Worm (Caenorhabditis elegans) whole organism, young adult: ENCODE results near the gene C50A2.7.

Experiments
- B0261.1 ChIP-seq: sonication (generic microtip); optimal IDR thresholded peaks from 2 replicates; lab custom pipeline; 2016; ENCODE audit warnings: mild to moderate bottlenecking, missing genetic modification characterization, moderate library complexity, missing compliant biosample characterization
- B0336.3 ChIP-seq: fragments of 200-800 bp; sonication (Bioruptor generic); IDR thresholded peaks from 2 replicates; pipeline ENCODE4 v1.3.6; 2022; ENCODE audit warnings: missing genetic modification characterization, missing compliant biosample characterization
- F10E7.11 ChIP-seq: sonication (generic microtip); optimal IDR thresholded peaks from 2 replicates; lab custom pipeline; 2017; ENCODE audit warnings: mild to moderate bottlenecking, missing genetic modification characterization, moderate library complexity, missing compliant biosample characterization
- F39B2.1 ChIP-seq: fragments of 200-800 bp; sonication (Bioruptor generic); IDR thresholded peaks from 2 replicates; pipeline ENCODE4 v1.3.6; 2022; ENCODE audit warnings: missing genetic modification reagents, missing genetic modification characterization, missing compliant biosample characterization
- Y53G8AR.9 ChIP-seq: fragments of 200-800 bp; sonication (Bioruptor generic); conservative IDR thresholded peaks from 2 replicates; pipeline ENCODE4 v1.3.6; 2022; ENCODE audit warnings: missing genetic modification reagents, missing genetic modification characterization, missing compliant biosample characterization
- ZK185.1 ChIP-seq: sonication (generic microtip); optimal IDR thresholded peaks from 2 replicates; lab custom pipeline; 2016; ENCODE audit warnings: mild to moderate bottlenecking, missing genetic modification characterization, missing compliant biosample characterization; ENCODE audit not compliant: poor library complexity, severe bottlenecking
- akir-1 ChIP-seq: fragments of 200-800 bp; sonication (Bioruptor generic); optimal IDR thresholded peaks from 2 replicates; lab custom pipeline; 2018; ENCODE audit warnings: mild to moderate bottlenecking, missing genetic modification characterization, moderate library complexity, missing compliant biosample characterization
- atf-7 ChIP-seq: sonication (generic microtip); optimal IDR thresholded peaks from 2 replicates; lab custom pipeline; 2017; ENCODE audit warnings: mild to moderate bottlenecking, missing genetic modification characterization, missing compliant biosample characterization
- attf-3 ChIP-seq: fragments of 200-800 bp; sonication (Bioruptor generic); conservative IDR thresholded peaks from 2 replicates; pipeline ENCODE4 v1.3.6; 2022; ENCODE audit warnings: missing genetic modification reagents, missing genetic modification characterization, missing compliant biosample characterization
- bed-2 ChIP-seq: fragments of 200-800 bp; sonication (Bioruptor generic); IDR thresholded peaks from 2 replicates; pipeline ENCODE4 v1.3.6; 2022; ENCODE audit warnings: missing genetic modification reagents, missing genetic modification characterization, missing compliant biosample characterization
- ccch-3 ChIP-seq: fragments of 200-800 bp; sonication (Bioruptor generic); optimal IDR thresholded peaks from 2 replicates; lab custom pipeline; 2018; ENCODE audit warnings: mild to moderate bottlenecking, missing genetic modification characterization, missing compliant biosample characterization
- cebp-1 ChIP-seq, 2 experiments: fragments of 200-800 bp in 1 of 2; sonication (Bioruptor generic) in 1 of 2; sonication (generic microtip) in 1 of 2; IDR thresholded peaks in 1 of 2; optimal IDR thresholded peaks in 1 of 2; 2 replicates each; pipeline versions ENCODE4 v1.3.6 to Lab custom; 2017 to 2022; ENCODE audit warnings: missing compliant biosample characterization in 2 of 2, missing genetic modification characterization in 2 of 2, mild to moderate bottlenecking in 1 of 2, missing genetic modification reagents in 1 of 2, moderate library complexity in 1 of 2
- ceh-58 ChIP-seq: fragments of 200-800 bp; sonication (Bioruptor generic); IDR thresholded peaks from 2 replicates; pipeline ENCODE4 v1.3.6; 2022; ENCODE audit warnings: missing genetic modification characterization, missing compliant biosample characterization
- dpl-1 ChIP-seq: fragments of 150-350 bp; optimal IDR thresholded peaks from 2 replicates; lab custom pipeline; 2014; ENCODE audit warnings: missing biosample characterization, missing genetic modification reagents, missing genetic modification characterization
- efl-1 ChIP-seq: fragments of 150-350 bp; optimal IDR thresholded peaks from 2 replicates; lab custom pipeline; 2014; ENCODE audit warnings: missing biosample characterization, missing genetic modification reagents, missing genetic modification characterization
- egrh-3 ChIP-seq: fragments of 200-800 bp; sonication (Bioruptor generic); IDR thresholded peaks from 2 replicates; pipeline ENCODE4 v1.3.6; 2022; ENCODE audit warnings: missing genetic modification reagents, missing genetic modification characterization, missing compliant biosample characterization
- gei-17 ChIP-seq: fragments of 200-800 bp; sonication (Bioruptor generic); optimal IDR thresholded peaks from 2 replicates; lab custom pipeline; 2018; ENCODE audit warnings: mild to moderate bottlenecking, missing genetic modification characterization, missing compliant biosample characterization
- hlh-12 ChIP-seq: sonication (generic microtip); optimal IDR thresholded peaks from 2 replicates; lab custom pipeline; 2016; ENCODE audit warnings: missing genetic modification characterization, missing compliant biosample characterization
- hsf-1 ChIP-seq: fragments of 200-800 bp; sonication (Bioruptor generic); IDR thresholded peaks from 2 replicates; pipeline ENCODE4 v1.3.6; 2022; ENCODE audit warnings: missing genetic modification reagents, missing genetic modification characterization, missing compliant biosample characterization
- lin-40 ChIP-seq: sonication (generic microtip); optimal IDR thresholded peaks from 2 replicates; lab custom pipeline; 2016; ENCODE audit warnings: missing genetic modification characterization, mild to moderate bottlenecking, missing compliant biosample characterization, missing genotype, missing genetic modification reagents
- lsy-27 ChIP-seq: sonication (generic microtip); optimal IDR thresholded peaks from 2 replicates; lab custom pipeline; 2017; ENCODE audit warnings: missing genetic modification characterization, mild to moderate bottlenecking, missing compliant biosample characterization, antibody characterized with exemption, missing genotype, borderline replicate concordance; ENCODE audit not compliant: insufficient read depth
- madf-8 ChIP-seq: fragments of 200-800 bp; sonication (Bioruptor generic); conservative IDR thresholded peaks from 2 replicates; pipeline ENCODE4 v1.3.6; 2022; ENCODE audit warnings: missing genetic modification reagents, missing genetic modification characterization, missing compliant biosample characterization
- mes-4 ChIP-seq: sonication (generic microtip); optimal IDR thresholded peaks from 2 replicates; lab custom pipeline; 2016; ENCODE audit warnings: missing genotype, missing genetic modification characterization, missing compliant biosample characterization
- nfya-1 ChIP-seq: sonication (generic microtip); optimal IDR thresholded peaks from 2 replicates; lab custom pipeline; 2017; ENCODE audit warnings: antibody characterized with exemption, missing compliant biosample characterization, missing genetic modification characterization, borderline replicate concordance; ENCODE audit not compliant: insufficient read depth
- nfya-2 ChIP-seq: fragments of 200-800 bp; sonication (Bioruptor generic); IDR thresholded peaks from 2 replicates; pipeline ENCODE4 v1.3.6; 2022; ENCODE audit warnings: missing genetic modification reagents, missing genetic modification characterization, missing compliant biosample characterization
- nfyb-1 ChIP-seq: fragments of 200-800 bp; sonication (Bioruptor generic); IDR thresholded peaks from 2 replicates; pipeline ENCODE4 v1.3.6; 2022; ENCODE audit warnings: missing genetic modification reagents, missing genetic modification characterization, missing compliant biosample characterization
- nhr-179 ChIP-seq: sonication (generic microtip); optimal IDR thresholded peaks from 2 replicates; lab custom pipeline; 2016; ENCODE audit warnings: mild to moderate bottlenecking, missing genetic modification characterization, missing compliant biosample characterization
- nhr-27 ChIP-seq: fragments of 200-800 bp; sonication (Bioruptor generic); optimal IDR thresholded peaks from 2 replicates; lab custom pipeline; 2018; ENCODE audit warnings: mild to moderate bottlenecking, missing genetic modification characterization, moderate library complexity, missing compliant biosample characterization
- pbrm-1 ChIP-seq: fragments of 200-800 bp; sonication (Bioruptor generic); IDR thresholded peaks from 2 replicates; pipeline ENCODE4 v1.3.6; 2022; ENCODE audit warnings: missing genetic modification reagents, missing genetic modification characterization, missing compliant biosample characterization
- rec-8 ChIP-seq, 2 experiments: sonication (generic microtip); optimal IDR thresholded peaks; 2 replicates each; lab custom pipeline; 2016; ENCODE audit warnings: mild to moderate bottlenecking in 2 of 2, missing genetic modification characterization in 2 of 2, missing genetic modification reagents in 2 of 2, missing genotype in 2 of 2, missing biosample characterization in 1 of 2, missing compliant biosample characterization in 1 of 2, moderate library complexity in 1 of 2
- repo-1 ChIP-seq: sonication (generic microtip); optimal IDR thresholded peaks from 2 replicates; lab custom pipeline; 2017; ENCODE audit warnings: mild to moderate bottlenecking, missing genetic modification characterization, missing compliant biosample characterization
- snpc-1.1 ChIP-seq: sonication (generic microtip); optimal IDR thresholded peaks from 2 replicates; lab custom pipeline; 2017; ENCODE audit warnings: missing genetic modification characterization, mild to moderate bottlenecking, missing compliant biosample characterization, antibody characterized with exemption, moderate library complexity, missing genotype, missing genetic modification reagents; ENCODE audit not compliant: insufficient read depth
- snpc-1.3 ChIP-seq: sonication (generic microtip); optimal IDR thresholded peaks from 2 replicates; lab custom pipeline; 2017; ENCODE audit warnings: missing genetic modification characterization, mild to moderate bottlenecking, missing compliant biosample characterization, antibody characterized with exemption, moderate library complexity, missing genotype, missing genetic modification reagents; ENCODE audit not compliant: insufficient read depth
- snpc-3.4 ChIP-seq: sonication (generic microtip); optimal IDR thresholded peaks from 2 replicates; lab custom pipeline; 2017; ENCODE audit warnings: missing genetic modification characterization, mild to moderate bottlenecking, missing compliant biosample characterization, antibody characterized with exemption, moderate library complexity, missing genotype, missing genetic modification reagents
- sptf-2 ChIP-seq: fragments of 200-800 bp; sonication (Bioruptor generic); optimal IDR thresholded peaks from 2 replicates; lab custom pipeline; 2018; ENCODE audit warnings: mild to moderate bottlenecking, missing genetic modification characterization, missing compliant biosample characterization
- zfh-2 ChIP-seq: fragments of 200-800 bp; sonication (Bioruptor generic); conservative IDR thresholded peaks from 2 replicates; pipeline ENCODE4 v1.3.6; 2022; ENCODE audit warnings: missing genetic modification reagents, missing genetic modification characterization, missing compliant biosample characterization
- zim-3 ChIP-seq: sonication (generic microtip); optimal IDR thresholded peaks from 2 replicates; lab custom pipeline; 2017; ENCODE audit warnings: mild to moderate bottlenecking, missing genetic modification characterization, moderate library complexity, missing compliant biosample characterization
- ztf-28 ChIP-seq: fragments of 200-800 bp; sonication (Bioruptor generic); IDR thresholded peaks from 2 replicates; pipeline ENCODE4 v1.3.6; 2022; ENCODE audit warnings: missing genetic modification reagents, missing genetic modification characterization, missing compliant biosample characterization

The C50A2.7 gene

ce11 chrIV:1120865-1121264 is 42.4 kb upstream of the C50A2.7 start:
- TF ChIP-seq nfya-2 (GFP tag; lab: Robert Waterston, UW): no peak
- TF ChIP-seq B0336.3 (GFP tag; lab: Robert Waterston, UW): no peak
- no peak for TF ChIP-seq efl-1 (GFP tag; lab: Kevin White, UChicago)
- TF ChIP-seq lin-40: no peak
- no peak for TF ChIP-seq attf-3
- no peak for TF ChIP-seq B0261.1 (tag; lab: Kevin White, UChicago)
- TF ChIP-seq hsf-1 (GFP tag; lab: Robert Waterston, UW): 0 out of 2 replicates have a peak, but pooled peaks have one; percentile 18
- 0 out of 2 replicates have a peak, but pooled peaks have one; percentile 32 for TF ChIP-seq cebp-1 (GFP tag; IDR thresholded peaks at IDR 0.05; lab: Robert Waterston, UW)
- no peak for TF ChIP-seq cebp-1 (tag; optimal IDR thresholded peaks at IDR 0.05; lab: Kevin White, UChicago)
- TF ChIP-seq Y53G8AR.9 (GFP tag; lab: Robert Waterston, UW): 0 out of 2 replicates have a peak, but pooled peaks have one; percentile 15
- 0 out of 2 replicates have a peak, but pooled peaks have one; percentile 5 for TF ChIP-seq F39B2.1 (GFP tag; lab: Robert Waterston, UW)
- TF ChIP-seq ceh-58 (GFP tag; lab: Robert Waterston, UW): no peak
- TF ChIP-seq mes-4: no peak
- TF ChIP-seq sptf-2 (GFP tag; lab: Kevin White, UChicago): no peak
- no peak for TF ChIP-seq F10E7.11 (tag; lab: Kevin White, UChicago)
- TF ChIP-seq lsy-27 (tag; lab: Kevin White, UChicago): no peak
- TF ChIP-seq bed-2: no peak
- no peak for TF ChIP-seq akir-1 (GFP tag; lab: Kevin White, UChicago)
- TF ChIP-seq repo-1 (tag; lab: Kevin White, UChicago): no peak
- TF ChIP-seq nhr-27 (tag; lab: Kevin White, UChicago): no peak
- TF ChIP-seq ztf-28 (GFP tag; lab: Robert Waterston, UW): no peak
- no peak for TF ChIP-seq ccch-3 (GFP tag; lab: Kevin White, UChicago)
- TF ChIP-seq, all 124 proteins: peak for 4

- no peak for TF ChIP-seq ZK185.1 (tag; lab: Kevin White, UChicago)
- TF ChIP-seq F10E7.11 (tag; lab: Kevin White, UChicago): peak; percentile 25
- TF ChIP-seq madf-8 (GFP tag; lab: Robert Waterston, UW): no peak
- TF ChIP-seq snpc-1.3 (tag; lab: Kevin White, UChicago): no peak
- no peak for TF ChIP-seq hlh-12 (tag; lab: Kevin White, UChicago)
- no peak for TF ChIP-seq nfya-1
- no peak for TF ChIP-seq dpl-1
- no peak for TF ChIP-seq hsf-1 (GFP tag; lab: Robert Waterston, UW)
- TF ChIP-seq atf-7 (tag; lab: Kevin White, UChicago): peak; percentile 15
- no peak for TF ChIP-seq zim-3
- TF ChIP-seq pbrm-1: no peak
- TF ChIP-seq egrh-3 (GFP tag; lab: Robert Waterston, UW): peak; percentile 85
- no peak for TF ChIP-seq rec-8 (tag; optimal IDR thresholded peaks at IDR 0.05; lab: Kevin White, UChicago)
- TF ChIP-seq nhr-179: no peak
- TF ChIP-seq nfyb-1: no peak
- TF ChIP-seq zfh-2 (GFP tag; lab: Robert Waterston, UW): peak; percentile 96
- no peak for TF ChIP-seq efl-1 (GFP tag; lab: Kevin White, UChicago)
Measured at ce11 chrIV:1121511-1121910, 41.7 kb upstream of the C50A2.7 start.

- peak; percentile 84 for TF ChIP-seq zfh-2 (GFP tag; lab: Robert Waterston, UW)
- 0 out of 2 replicates have a peak, but pooled peaks have one; percentile 53 for TF ChIP-seq ceh-58 (GFP tag; lab: Robert Waterston, UW)
- TF ChIP-seq snpc-1.1: no peak
- no peak for TF ChIP-seq gei-17
- no peak for TF ChIP-seq snpc-3.4
- TF ChIP-seq, all 124 proteins: peak for 2
Measured at ce11 chrIV:1123357-1123756, 39.9 kb upstream of the C50A2.7 start.
